Fruit fly (Drosophila melanogaster) whole organism, embryonic: ENCODE data around the gene EMC5.
A peak's percentile ranks its signal among the peaks of the same experiment; 100 is the strongest.

Experiments
- Awh ChIP-seq: fragments of 200-800 bp; sonication (Bioruptor generic); IDR thresholded peaks from 2 replicates; pipeline ENCODE4, ENCODE4 v1.3.6; 2022; ENCODE audit warnings: missing biosample characterization, missing genetic modification characterization
- C15 ChIP-seq: fragments of 200-800 bp; sonication (Bioruptor generic); IDR thresholded peaks from 3 replicates; pipeline ENCODE4 v1.3.6; 2022; ENCODE audit warnings: missing biosample characterization, missing genetic modification characterization
- CG10147 ChIP-seq: fragments of 200-800 bp; sonication (Bioruptor generic); optimal IDR thresholded peaks from 2 replicates; lab custom pipeline; 2019; ENCODE audit warnings: missing biosample characterization, mild to moderate bottlenecking, missing genetic modification characterization, moderate library complexity
- CG10267 ChIP-seq: fragments of 200-800 bp; sonication (Bioruptor generic); optimal IDR thresholded peaks from 2 replicates; lab custom pipeline; 2018; ENCODE audit warnings: missing biosample characterization, mild to moderate bottlenecking, missing genetic modification characterization, moderate library complexity
- CG10959 ChIP-seq: fragments of 200-800 bp; sonication (Bioruptor generic); IDR thresholded peaks from 2 replicates; pipeline ENCODE4 v1.3.6; 2022; ENCODE audit warnings: missing biosample characterization, missing genetic modification characterization
- CG12744 ChIP-seq: fragments of 200-800 bp; sonication (Bioruptor generic); optimal IDR thresholded peaks from 2 replicates; lab custom pipeline; 2016; ENCODE audit warnings: missing biosample characterization, missing genetic modification characterization
- CG13894 ChIP-seq: fragments of 200-800 bp; sonication (Bioruptor generic); optimal IDR thresholded peaks from 3 replicates; lab custom pipeline; 2018; ENCODE audit warnings: missing biosample characterization, mild to moderate bottlenecking, missing genetic modification characterization, moderate library complexity
- CG14014 ChIP-seq: fragments of 200-800 bp; sonication (Bioruptor generic); IDR thresholded peaks from 2 replicates; pipeline ENCODE4 v1.3.6; 2022; ENCODE audit warnings: missing biosample characterization, missing genetic modification characterization
- CG2116 ChIP-seq: fragments of 200-800 bp; sonication (Bioruptor generic); optimal IDR thresholded peaks from 3 replicates; lab custom pipeline; 2018; ENCODE audit warnings: missing biosample characterization, mild to moderate bottlenecking, missing genetic modification characterization
- CG2202 ChIP-seq: fragments of 200-800 bp; sonication (Bioruptor generic); optimal IDR thresholded peaks from 2 replicates; lab custom pipeline; 2018; ENCODE audit warnings: missing biosample characterization, mild to moderate bottlenecking, missing genetic modification characterization
- CG2678 ChIP-seq: fragments of 200-800 bp; sonication (Bioruptor generic); optimal IDR thresholded peaks from 3 replicates; lab custom pipeline; 2019; ENCODE audit warnings: missing biosample characterization, mild to moderate bottlenecking, missing genetic modification characterization, moderate library complexity
- CG31388 ChIP-seq: fragments of 200-800 bp; sonication (Bioruptor generic); optimal IDR thresholded peaks from 2 replicates; lab custom pipeline; 2016; ENCODE audit warnings: missing biosample characterization, missing genetic modification characterization
- CG32772 ChIP-seq: fragments of 200-800 bp; sonication (Bioruptor generic); IDR thresholded peaks from 2 replicates; pipeline ENCODE4 v1.3.6; 2022; ENCODE audit warnings: missing biosample characterization, missing genetic modification characterization
- CG33213 ChIP-seq: fragments of 200-800 bp; sonication (Bioruptor generic); optimal IDR thresholded peaks from 3 replicates; lab custom pipeline; 2016; ENCODE audit warnings: missing biosample characterization, missing genetic modification characterization
- CG4424 ChIP-seq: fragments of 200-800 bp; sonication (Bioruptor generic); optimal IDR thresholded peaks from 3 replicates; lab custom pipeline; 2016; ENCODE audit warnings: missing biosample characterization, missing genetic modification characterization
- CG5245 ChIP-seq: fragments of 200-800 bp; sonication (Bioruptor generic); optimal IDR thresholded peaks from 3 replicates; lab custom pipeline; 2016; ENCODE audit warnings: missing biosample characterization, missing genetic modification characterization
- CG6254 ChIP-seq: fragments of 200-800 bp; sonication (Bioruptor generic); optimal IDR thresholded peaks from 3 replicates; lab custom pipeline; 2017; ENCODE audit warnings: mild to moderate bottlenecking, missing biosample characterization, missing genetic modification reagents, missing genetic modification characterization
- CG7556 ChIP-seq: fragments of 200-800 bp; sonication (Bioruptor generic); optimal IDR thresholded peaks from 2 replicates; lab custom pipeline; 2017; ENCODE audit warnings: missing biosample characterization, mild to moderate bottlenecking, missing genetic modification characterization
- CG9817 ChIP-seq: fragments of 200-800 bp; sonication (Bioruptor generic); optimal IDR thresholded peaks from 2 replicates; lab custom pipeline; 2018; ENCODE audit warnings: missing biosample characterization, mild to moderate bottlenecking, missing genetic modification characterization, moderate library complexity
- Chrac-16 ChIP-seq: fragments of 200-800 bp; sonication (Bioruptor generic); optimal IDR thresholded peaks from 3 replicates; lab custom pipeline; 2016; ENCODE audit warnings: missing biosample characterization, missing genetic modification characterization
- CoRest ChIP-seq: fragments of 200-800 bp; sonication (Bioruptor generic); optimal IDR thresholded peaks from 3 replicates; lab custom pipeline; 2018; ENCODE audit warnings: missing biosample characterization, mild to moderate bottlenecking, missing genetic modification characterization, moderate library complexity
- Dek ChIP-seq: fragments of 200-800 bp; sonication (Bioruptor generic); optimal IDR thresholded peaks from 3 replicates; lab custom pipeline; 2019; ENCODE audit warnings: missing biosample characterization, mild to moderate bottlenecking, missing genetic modification characterization, moderate library complexity
- Doc3 ChIP-seq: fragments of 200-800 bp; sonication (Bioruptor generic); IDR thresholded peaks from 3 replicates; pipeline ENCODE4 v1.3.6; 2022; ENCODE audit warnings: missing biosample characterization, missing genetic modification characterization; ENCODE audit not compliant: partially characterized antibody
- ERR ChIP-seq: fragments of 200-800 bp; sonication (Bioruptor generic); optimal IDR thresholded peaks from 2 replicates; lab custom pipeline; 2016; ENCODE audit warnings: missing biosample characterization, missing genetic modification characterization
- Fer2 ChIP-seq: fragments of 200-800 bp; sonication (Bioruptor generic); optimal IDR thresholded peaks from 2 replicates; lab custom pipeline; 2018; ENCODE audit warnings: missing biosample characterization, mild to moderate bottlenecking, missing genetic modification characterization, moderate library complexity
- NFAT ChIP-seq: fragments of 200-800 bp; sonication (Bioruptor generic); IDR thresholded peaks from 2 replicates; pipeline ENCODE4 v1.3.6; 2022; ENCODE audit warnings: missing biosample characterization, missing genetic modification characterization
- NfI ChIP-seq: fragments of 200-800 bp; sonication (Bioruptor generic); optimal IDR thresholded peaks from 3 replicates; lab custom pipeline; 2018; ENCODE audit warnings: missing biosample characterization, mild to moderate bottlenecking, missing genetic modification characterization, moderate library complexity
- PHDP ChIP-seq: fragments of 200-800 bp; sonication (Bioruptor generic); optimal IDR thresholded peaks from 3 replicates; lab custom pipeline; 2018; ENCODE audit warnings: missing biosample characterization, mild to moderate bottlenecking, missing genetic modification characterization, moderate library complexity
- Side ChIP-seq: fragments of 200-800 bp; sonication (Bioruptor generic); optimal IDR thresholded peaks from 2 replicates; lab custom pipeline; 2016; ENCODE audit warnings: missing biosample characterization, missing genetic modification characterization
- Sin3A ChIP-seq: fragments of >200 bp; optimal IDR thresholded peaks from 2 replicates; lab custom pipeline; 2018
- aop ChIP-seq: fragments of 200-800 bp; sonication (Bioruptor generic); IDR thresholded peaks from 2 replicates; pipeline ENCODE4 v1.3.6; 2022; ENCODE audit warnings: missing biosample characterization, missing genetic modification characterization
- ara ChIP-seq: fragments of 200-800 bp; sonication (Bioruptor generic); IDR thresholded peaks from 2 replicates; pipeline ENCODE4 v1.3.6; 2022; ENCODE audit warnings: missing biosample characterization, missing genetic modification characterization
- ato ChIP-seq: fragments of 200-800 bp; sonication (Bioruptor generic); IDR thresholded peaks from 2 replicates; pipeline ENCODE4 v1.3.6; 2022; ENCODE audit warnings: missing biosample characterization, missing genetic modification characterization; ENCODE audit not compliant: partially characterized antibody
- cad ChIP-seq: fragments of >200 bp; optimal IDR thresholded peaks from 2 replicates; lab custom pipeline; 2017; ENCODE audit warnings: missing biosample characterization, missing genetic modification characterization
- dan ChIP-seq: fragments of 200-800 bp; sonication (Bioruptor generic); IDR thresholded peaks from 2 replicates; pipeline ENCODE4 v1.3.6; 2022; ENCODE audit warnings: missing biosample characterization, missing genetic modification characterization
- dpn ChIP-seq, 2 experiments: fragments of 200-800 bp; sonication (Bioruptor generic); optimal IDR thresholded peaks; 3 replicates each; lab custom pipeline; 2016; ENCODE audit warnings: missing biosample characterization in 2 of 2, missing genetic modification characterization in 2 of 2
- exex ChIP-seq: fragments of 200-800 bp; sonication (Bioruptor generic); optimal IDR thresholded peaks from 4 replicates; lab custom pipeline; 2018; ENCODE audit warnings: missing biosample characterization, mild to moderate bottlenecking, missing genetic modification characterization, moderate library complexity
- fd64A ChIP-seq: fragments of 200-800 bp; sonication (Bioruptor generic); optimal IDR thresholded peaks from 3 replicates; lab custom pipeline; 2018; ENCODE audit warnings: missing biosample characterization, mild to moderate bottlenecking, missing genetic modification characterization
- gcm ChIP-seq: fragments of 200-800 bp; sonication (Bioruptor generic); optimal IDR thresholded peaks from 2 replicates; lab custom pipeline; 2019; ENCODE audit warnings: missing biosample characterization, mild to moderate bottlenecking, missing genetic modification characterization, moderate library complexity
- ind ChIP-seq: fragments of 200-800 bp; sonication (Bioruptor generic); optimal IDR thresholded peaks from 3 replicates; lab custom pipeline; 2016; ENCODE audit warnings: missing biosample characterization, missing genetic modification characterization
- jumu ChIP-seq: fragments of 200-800 bp; sonication (Bioruptor generic); optimal IDR thresholded peaks from 3 replicates; lab custom pipeline; 2016; ENCODE audit warnings: missing biosample characterization, missing genetic modification characterization
- klu ChIP-seq: fragments of 200-800 bp; sonication (Bioruptor generic); IDR thresholded peaks from 2 replicates; pipeline ENCODE4 v1.3.6; 2022; ENCODE audit warnings: missing biosample characterization, missing genetic modification characterization
- luna ChIP-seq: fragments of 200-800 bp; sonication (Bioruptor generic); optimal IDR thresholded peaks from 2 replicates; lab custom pipeline; 2016; ENCODE audit warnings: missing biosample characterization, missing genetic modification characterization
- pfk ChIP-seq: fragments of 200-800 bp; sonication (Bioruptor generic); optimal IDR thresholded peaks from 2 replicates; lab custom pipeline; 2018; ENCODE audit warnings: missing biosample characterization, mild to moderate bottlenecking, missing genetic modification characterization, moderate library complexity
- stc ChIP-seq: fragments of 200-800 bp; sonication (Bioruptor generic); IDR thresholded peaks from 2 replicates; pipeline ENCODE4 v1.3.6; 2022; ENCODE audit warnings: missing biosample characterization, missing genetic modification characterization
- sug ChIP-seq: fragments of 200-800 bp; optimal IDR thresholded peaks from 2 replicates; lab custom pipeline; 2019; ENCODE audit warnings: missing biosample characterization, mild to moderate bottlenecking, missing genetic modification characterization, moderate library complexity
- tin ChIP-seq: fragments of 200-800 bp; sonication (Bioruptor generic); optimal IDR thresholded peaks from 3 replicates; lab custom pipeline; 2016; ENCODE audit warnings: missing biosample characterization, missing genetic modification characterization
- ttk ChIP-seq: fragments of 200-800 bp; sonication (Bioruptor generic); IDR thresholded peaks from 2 replicates; pipeline ENCODE4 v2.1.2; 2022; ENCODE audit warnings: missing biosample characterization, missing genetic modification characterization
- wek ChIP-seq: fragments of 200-800 bp; sonication (Bioruptor generic); optimal IDR thresholded peaks from 3 replicates; lab custom pipeline; 2018; ENCODE audit warnings: missing biosample characterization, mild to moderate bottlenecking, missing genetic modification characterization, moderate library complexity

EMC5 gene

DNA sequence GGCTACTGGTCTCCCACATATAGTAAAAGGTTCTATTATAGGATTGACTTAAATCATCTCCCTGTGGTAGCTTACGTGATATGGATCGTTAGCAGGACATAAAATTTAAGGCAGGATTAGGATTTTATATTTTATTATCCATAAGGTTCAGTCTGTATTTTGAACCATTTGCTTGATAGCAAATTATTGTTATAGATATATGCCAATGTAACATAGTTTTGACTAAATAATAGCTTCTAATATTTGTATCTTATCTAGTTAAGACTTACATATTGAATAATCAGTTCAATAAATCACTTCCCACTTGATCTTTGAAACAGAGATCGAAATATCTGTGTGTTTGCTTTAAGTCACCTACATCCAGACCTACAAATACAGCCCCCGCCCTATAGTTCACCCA lies 23.1 kb downstream of the EMC5 start, which contains the start of gene robl37BC:
Gene robl37BC (plus strand): TSS at position 301 of the 400 bp plus-strand sequence.
- TF ChIP-seq CG10147 (GFP tag; lab: Kevin White, UChicago): no peak
- no peak for TF ChIP-seq ato (GFP tag; lab: Robert Waterston, UW)
- no peak for TF ChIP-seq Sin3A (lab: Kevin White, UChicago)
- no peak for TF ChIP-seq tin (GFP tag; lab: Kevin White, UChicago)
- TF ChIP-seq CG33213 (GFP tag; lab: Kevin White, UChicago): no peak
- TF ChIP-seq aop: no peak
- no peak for TF ChIP-seq CG12744 (GFP tag; lab: Kevin White, UChicago)
- TF ChIP-seq Dek (tag; lab: Kevin White, UChicago): no peak
- no peak for TF ChIP-seq C15 (GFP tag; lab: Robert Waterston, UW)
- TF ChIP-seq fd64A (GFP tag; lab: Kevin White, UChicago): no peak
- no peak for TF ChIP-seq ERR
- TF ChIP-seq cad (GFP tag; lab: Kevin White, UChicago): no peak
- no peak for TF ChIP-seq CG2678 (tag; lab: Kevin White, UChicago)
- no peak for TF ChIP-seq luna (GFP tag; lab: Kevin White, UChicago)
- TF ChIP-seq CG5245 (GFP tag; lab: Kevin White, UChicago): no peak
- TF ChIP-seq NfI (GFP tag; lab: Kevin White, UChicago): no peak
- TF ChIP-seq dpn (GFP tag; optimal IDR thresholded peaks at IDR 0.05; lab: Kevin White, UChicago): no peak
- TF ChIP-seq pfk (GFP tag; lab: Kevin White, UChicago): no peak
- no peak for TF ChIP-seq Awh (GFP tag; lab: Robert Waterston, UW)
- TF ChIP-seq ind (GFP tag; lab: Kevin White, UChicago): no peak

dm6 chr2L:19011895-19012645 lies 24.6 kb downstream of the EMC5 start:
- TF ChIP-seq CoRest (tag; lab: Kevin White, UChicago) (peak; percentile 84), stc (peak; percentile 78), ara (peak; percentile 80), gcm (peak; percentile 19), CG32772 (GFP tag; lab: Robert Waterston, UW) (peak; percentile 87), CG13894 (tag; lab: Kevin White, UChicago) (peak; percentile 87), NfI (GFP tag; lab: Kevin White, UChicago) (peak; percentile 83), CG10267 (tag; lab: Kevin White, UChicago) (peak; percentile 58), Fer2 (tag; lab: Kevin White, UChicago) (no peak), CG7556 (GFP tag; lab: Kevin White, UChicago) (peak; percentile 91), Doc3 (GFP tag; lab: Robert Waterston, UW) (no peak), CG2116 (GFP tag; lab: Kevin White, UChicago) (peak; percentile 22), sug (peak; percentile 41), CG14014 (GFP tag; lab: Robert Waterston, UW) (peak; percentile 87), CG6254 (GFP tag; lab: Kevin White, UChicago) (no peak), klu (GFP tag; lab: Robert Waterston, UW) (peak; percentile 66), ttk (peak; percentile 86), jumu (GFP tag; lab: Kevin White, UChicago) (peak; percentile 84), CG9817 (tag; lab: Kevin White, UChicago) (peak; percentile 76), Side (peak; percentile 80), CG2202 (peak; percentile 5), PHDP (peak; percentile 80), CG31388 (GFP tag; lab: Kevin White, UChicago) (no peak), Chrac-16 (GFP tag; lab: Kevin White, UChicago) (peak; percentile 63), wek (peak; percentile 23), exex (peak; percentile 53), CG4424 (peak; percentile 66), CG10959 (no peak), NFAT (GFP tag; lab: Robert Waterston, UW) (peak; percentile 69), dan (GFP tag; lab: Robert Waterston, UW) (no peak)
